Fruit fly (Drosophila melanogaster): ENCODE data around the gene kst.

The kst gene

dm6 chr3L:3393951-3394834, 57.5 kb downstream of the kst start (continued):
- TF ChIP-seq CG17186 (GFP tag; optimal IDR thresholded peaks at IDR 0.05) = no peak
- TF ChIP-seq D19A (tag; optimal IDR thresholded peaks at IDR 0.05) = peak; percentile 91
- TF ChIP-seq Lim3 (GFP tag; IDR thresholded peaks at IDR 0.05) = peak; percentile 44; the same call in 1 of the 2 replicates
- no peak for TF ChIP-seq CG15011 (GFP tag; optimal IDR thresholded peaks at IDR 0.05)
- no peak for TF ChIP-seq ERR (GFP tag; optimal IDR thresholded peaks at IDR 0.05)
- TF ChIP-seq lab (GFP tag; optimal IDR thresholded peaks at IDR 0.05) = peak; percentile 56
- TF ChIP-seq CG3726 (GFP tag; IDR thresholded peaks at IDR 0.05) = peak; percentile 63; the same call in 2 of the 3 replicates
- TF ChIP-seq ems (GFP tag; optimal IDR thresholded peaks at IDR 0.05) = no peak
- TF ChIP-seq Chrac-16 (GFP tag; optimal IDR thresholded peaks at IDR 0.05) = no peak
- no peak for TF ChIP-seq schlank (tag; optimal IDR thresholded peaks at IDR 0.05)
- peak; percentile 62 for TF ChIP-seq CG43689 (GFP tag; IDR thresholded peaks at IDR 0.05)
- TF ChIP-seq CG14667 (GFP tag; IDR thresholded peaks at IDR 0.05) = peak; percentile 77
- no peak for TF ChIP-seq mirr (GFP tag; optimal IDR thresholded peaks at IDR 0.05)
- TF ChIP-seq dysf (GFP tag; IDR thresholded peaks at IDR 0.05) = peak; percentile 66; the same call in 2 of the 3 replicates
- peak; percentile 97 for TF ChIP-seq crol (GFP tag; IDR thresholded peaks at IDR 0.05)
- TF ChIP-seq Sry-β (GFP tag; optimal IDR thresholded peaks at IDR 0.05) = peak; percentile 66
- TF ChIP-seq CG14710 (tag; optimal IDR thresholded peaks at IDR 0.05) = peak; percentile 96
- no peak for TF ChIP-seq BEAF-32 (GFP tag; optimal IDR thresholded peaks at IDR 0.05)
- peak; percentile 58 for TF ChIP-seq dm (GFP tag; optimal IDR thresholded peaks at IDR 0.05)
- no peak for TF ChIP-seq CG32767 (GFP tag; IDR thresholded peaks at IDR 0.05)
- no peak for TF ChIP-seq Poxn (GFP tag; IDR thresholded peaks at IDR 0.05)
- peak; percentile 8 for TF ChIP-seq CG1603 (tag; optimal IDR thresholded peaks at IDR 0.05)
- TF ChIP-seq CG11696 (GFP tag; IDR thresholded peaks at IDR 0.05) = peak; percentile 56
- TF ChIP-seq GATAe (GFP tag; conservative IDR thresholded peaks at IDR 0.05) = no peak
- no peak for TF ChIP-seq TFAM (GFP tag; optimal IDR thresholded peaks at IDR 0.05)
- TF ChIP-seq CG11093 (GFP tag; IDR thresholded peaks at IDR 0.05) = no peak; the same call in none of the 3 replicates
- TF ChIP-seq h (optimal IDR thresholded peaks at IDR 0.05) = no peak
- TF ChIP-seq CG14860 (GFP tag; IDR thresholded peaks at IDR 0.05; ENCODE audit: partially characterized antibody) = no peak
- peak; percentile 76 for TF ChIP-seq jumu (GFP tag; optimal IDR thresholded peaks at IDR 0.05)
- TF ChIP-seq emc (GFP tag; optimal IDR thresholded peaks at IDR 0.05) = no peak
- peak; percentile 89 for TF ChIP-seq CG10267 (tag; optimal IDR thresholded peaks at IDR 0.05)
- peak; percentile 5; the same call in 1 of the 3 replicates for TF ChIP-seq CG6175 (GFP tag; IDR thresholded peaks at IDR 0.05)
- peak; percentile 81 for TF ChIP-seq NK7.1 (GFP tag; optimal IDR thresholded peaks at IDR 0.05)
- TF ChIP-seq CG11085 (GFP tag; IDR thresholded peaks at IDR 0.05) = peak; percentile 5; the same call in 1 of the 2 replicates
- TF ChIP-seq CG6854 (GFP tag; optimal IDR thresholded peaks at IDR 0.05) = no peak
- no peak for TF ChIP-seq pzg (GFP tag; optimal IDR thresholded peaks at IDR 0.05)
- no peak for TF ChIP-seq caup (GFP tag; optimal IDR thresholded peaks at IDR 0.05; ENCODE audit: severe bottlenecking)
- TF ChIP-seq Hey (tag; optimal IDR thresholded peaks at IDR 0.05) = no peak
- peak; percentile 62 for TF ChIP-seq Ets65A (GFP tag)
- peak; percentile 81 for TF ChIP-seq Spps (tag; optimal IDR thresholded peaks at IDR 0.05)
- no peak for TF ChIP-seq Antp (GFP tag; optimal IDR thresholded peaks at IDR 0.05)
- TF ChIP-seq gsb-n (tag; optimal IDR thresholded peaks at IDR 0.05) = peak; percentile 87
- TF ChIP-seq BtbVII (GFP tag; optimal IDR thresholded peaks at IDR 0.05) = peak; percentile 41
- TF ChIP-seq zfh1 (GFP tag; IDR thresholded peaks at IDR 0.05) = peak; percentile 94
- TF ChIP-seq oc (tag; optimal IDR thresholded peaks at IDR 0.05) = peak; percentile 68
- peak; percentile 26 for TF ChIP-seq salm (tag; optimal IDR thresholded peaks at IDR 0.05)
- TF ChIP-seq gcm2 (GFP tag; optimal IDR thresholded peaks at IDR 0.05) = no peak
- TF ChIP-seq vnd (GFP tag; IDR thresholded peaks at IDR 0.05; ENCODE audit: partially characterized antibody) = no peak
- TF ChIP-seq CG3407 (GFP tag; optimal IDR thresholded peaks at IDR 0.05) = peak; percentile 72
